Fruit fly (Drosophila melanogaster) whole organism, embryonic: ENCODE measurements around the gene CG43184.

Experiments
- Antp ChIP-seq: fragments of 200-800 bp; sonication (Bioruptor generic); optimal IDR thresholded peaks from 3 replicates; lab custom pipeline; 2016; ENCODE audit warnings: missing biosample characterization, missing genetic modification characterization
- Atf6 ChIP-seq: fragments of 200-800 bp; sonication (Bioruptor generic); IDR thresholded peaks from 2 replicates; pipeline ENCODE4 v1.3.6; 2022; ENCODE audit warnings: missing biosample characterization, missing genetic modification characterization
- B-H1 ChIP-seq: fragments of 200-800 bp; sonication (Bioruptor generic); IDR thresholded peaks from 3 replicates; pipeline ENCODE4 v1.3.6; 2022; ENCODE audit warnings: missing biosample characterization, missing genetic modification characterization
- CG12071 ChIP-seq: fragments of 200-800 bp; sonication (Bioruptor generic); optimal IDR thresholded peaks from 3 replicates; lab custom pipeline; 2018; ENCODE audit warnings: missing biosample characterization, mild to moderate bottlenecking, missing genetic modification characterization
- CG12769 ChIP-seq: fragments of 200-800 bp; sonication (Bioruptor generic); optimal IDR thresholded peaks from 2 replicates; lab custom pipeline; 2019; ENCODE audit warnings: missing biosample characterization, mild to moderate bottlenecking, missing genetic modification characterization, moderate library complexity
- CG15514 ChIP-seq: fragments of 200-800 bp; sonication (Bioruptor generic); optimal IDR thresholded peaks from 3 replicates; lab custom pipeline; 2017; ENCODE audit warnings: missing biosample characterization, missing genetic modification characterization, mild to moderate bottlenecking, moderate library complexity, missing genetic modification reagents
- CG1602 ChIP-seq: fragments of 200-800 bp; sonication (Bioruptor generic); optimal IDR thresholded peaks from 3 replicates; lab custom pipeline; 2016; ENCODE audit warnings: missing biosample characterization, missing genetic modification characterization
- CG3065 ChIP-seq: fragments of 200-800 bp; sonication (Bioruptor generic); optimal IDR thresholded peaks from 2 replicates; lab custom pipeline; 2016; ENCODE audit warnings: missing biosample characterization, missing genetic modification characterization
- CG34376 ChIP-seq: fragments of 200-800 bp; sonication (Bioruptor generic); optimal IDR thresholded peaks from 2 replicates; lab custom pipeline; 2018; ENCODE audit warnings: missing biosample characterization, mild to moderate bottlenecking, missing genetic modification characterization
- CG4328 ChIP-seq: fragments of 200-800 bp; sonication (Bioruptor generic); optimal IDR thresholded peaks from 3 replicates; lab custom pipeline; 2017; ENCODE audit warnings: missing biosample characterization, missing genetic modification reagents, missing genetic modification characterization
- CG5245 ChIP-seq: fragments of 200-800 bp; sonication (Bioruptor generic); optimal IDR thresholded peaks from 3 replicates; lab custom pipeline; 2016; ENCODE audit warnings: missing biosample characterization, missing genetic modification characterization
- CG7357 ChIP-seq: fragments of 200-800 bp; sonication (Bioruptor generic); IDR thresholded peaks from 3 replicates; pipeline ENCODE4 v1.3.6; 2022; ENCODE audit warnings: missing biosample characterization, missing genetic modification characterization
- CG9437 ChIP-seq: fragments of 200-800 bp; sonication (Bioruptor generic); optimal IDR thresholded peaks from 2 replicates; lab custom pipeline; 2018; ENCODE audit warnings: missing biosample characterization, mild to moderate bottlenecking, missing genetic modification characterization
- CG9609 ChIP-seq: fragments of 200-800 bp; sonication (Bioruptor generic); optimal IDR thresholded peaks from 3 replicates; lab custom pipeline; 2016; ENCODE audit warnings: missing biosample characterization, missing genetic modification characterization
- CG9727 ChIP-seq: fragments of 200-800 bp; sonication (Bioruptor generic); optimal IDR thresholded peaks from 3 replicates; lab custom pipeline; 2017; ENCODE audit warnings: missing biosample characterization, mild to moderate bottlenecking, missing genetic modification characterization
- Dfd ChIP-seq, 2 experiments: fragments of >200 bp; optimal IDR thresholded peaks; 2 replicates each; lab custom pipeline; 2017; ENCODE audit warnings: missing biosample characterization in 2 of 2, missing genetic modification characterization in 2 of 2
- Dll ChIP-seq: fragments of 200-800 bp; sonication (Bioruptor generic); IDR thresholded peaks from 4 replicates; pipeline ENCODE4 v1.3.6; 2022; ENCODE audit warnings: missing biosample characterization, missing genetic modification characterization; ENCODE audit not compliant: partially characterized antibody
- Dref ChIP-seq: fragments of 200-800 bp; sonication (Bioruptor generic); IDR thresholded peaks from 2 replicates; pipeline ENCODE4 v1.3.6; 2022; ENCODE audit warnings: missing biosample characterization, missing genetic modification characterization
- ERR ChIP-seq: fragments of 200-800 bp; sonication (Bioruptor generic); optimal IDR thresholded peaks from 2 replicates; lab custom pipeline; 2016; ENCODE audit warnings: missing biosample characterization, missing genetic modification characterization
- Ets65A ChIP-seq: fragments of 200-800 bp; sonication (Bioruptor generic); peaks from one replicate; lab custom pipeline; 2016; ENCODE audit warnings: missing biosample characterization, missing genetic modification characterization
- H15 ChIP-seq: fragments of 200-800 bp; sonication (Bioruptor generic); IDR thresholded peaks from 3 replicates; pipeline ENCODE4 v1.3.6; 2022; ENCODE audit warnings: missing biosample characterization, missing genetic modification characterization
- Lpt ChIP-seq: fragments of >200 bp; optimal IDR thresholded peaks from 2 replicates; lab custom pipeline; 2018; ENCODE audit warnings: missing biosample characterization, missing genetic modification characterization
- MTF-1 ChIP-seq: fragments of 200-800 bp; sonication (Bioruptor generic); optimal IDR thresholded peaks from 2 replicates; lab custom pipeline; 2018; ENCODE audit warnings: missing biosample characterization, mild to moderate bottlenecking, missing genetic modification characterization, borderline replicate concordance
- NFAT ChIP-seq: fragments of 200-800 bp; sonication (Bioruptor generic); IDR thresholded peaks from 2 replicates; pipeline ENCODE4 v1.3.6; 2022; ENCODE audit warnings: missing biosample characterization, missing genetic modification characterization
- Nf-YA ChIP-seq: fragments of 200-800 bp; sonication (Bioruptor generic); IDR thresholded peaks from 2 replicates; pipeline ENCODE4 v1.3.6; 2022; ENCODE audit warnings: missing biosample characterization, missing genetic modification characterization
- Rx ChIP-seq: fragments of 200-800 bp; sonication (Bioruptor generic); IDR thresholded peaks from 2 replicates; pipeline ENCODE4 v1.3.6; 2022; ENCODE audit warnings: missing biosample characterization, missing genetic modification characterization
- TFAM ChIP-seq: fragments of 200-800 bp; sonication (Bioruptor generic); optimal IDR thresholded peaks from 2 replicates; lab custom pipeline; 2017; ENCODE audit warnings: missing biosample characterization, missing genetic modification characterization, inconsistent platforms
- ab ChIP-seq: fragments of 200-800 bp; sonication (Bioruptor generic); optimal IDR thresholded peaks from 2 replicates; lab custom pipeline; 2016; ENCODE audit warnings: missing biosample characterization, missing genetic modification characterization
- bigmax ChIP-seq: fragments of 200-800 bp; sonication (Bioruptor generic); optimal IDR thresholded peaks from 2 replicates; lab custom pipeline; 2018; ENCODE audit warnings: missing biosample characterization, mild to moderate bottlenecking, missing genetic modification characterization
- crc ChIP-seq: fragments of 200-800 bp; sonication (Bioruptor generic); optimal IDR thresholded peaks from 2 replicates; lab custom pipeline; 2016; ENCODE audit warnings: missing biosample characterization, missing genetic modification characterization
- crp ChIP-seq, 2 experiments: fragments of 200-800 bp; sonication (Bioruptor generic); optimal IDR thresholded peaks; 2 replicates in 1 of 2; 3 replicates in 1 of 2; lab custom pipeline; 2017; ENCODE audit warnings: missing biosample characterization in 2 of 2, missing genetic modification characterization in 2 of 2, mild to moderate bottlenecking in 1 of 2, moderate library complexity in 1 of 2
- cwo ChIP-seq: fragments of 200-800 bp; sonication (Bioruptor generic); optimal IDR thresholded peaks from 3 replicates; lab custom pipeline; 2017; ENCODE audit warnings: missing biosample characterization, missing genetic modification characterization, mild to moderate bottlenecking, moderate library complexity, missing genetic modification reagents
- da ChIP-seq: fragments of 200-800 bp; sonication (Bioruptor generic); optimal IDR thresholded peaks from 2 replicates; lab custom pipeline; 2016; ENCODE audit warnings: missing biosample characterization, missing genetic modification characterization
- dan ChIP-seq: fragments of 200-800 bp; sonication (Bioruptor generic); IDR thresholded peaks from 2 replicates; pipeline ENCODE4 v1.3.6; 2022; ENCODE audit warnings: missing biosample characterization, missing genetic modification characterization
- emc ChIP-seq: fragments of 200-800 bp; sonication (Bioruptor generic); optimal IDR thresholded peaks from 2 replicates; lab custom pipeline; 2016; ENCODE audit warnings: missing biosample characterization, missing genetic modification characterization
- eve ChIP-seq, 2 experiments: fragments of >200 bp; optimal IDR thresholded peaks; 2 replicates each; lab custom pipeline; 2017; ENCODE audit warnings: missing biosample characterization in 2 of 2, missing genetic modification characterization in 2 of 2
- exex ChIP-seq: fragments of 200-800 bp; sonication (Bioruptor generic); optimal IDR thresholded peaks from 4 replicates; lab custom pipeline; 2018; ENCODE audit warnings: missing biosample characterization, mild to moderate bottlenecking, missing genetic modification characterization, moderate library complexity
- fd102C ChIP-seq: fragments of 200-800 bp; sonication (Bioruptor generic); optimal IDR thresholded peaks from 2 replicates; lab custom pipeline; 2018; ENCODE audit warnings: missing biosample characterization, mild to moderate bottlenecking, missing genetic modification characterization, moderate library complexity
- ftz-f1 ChIP-seq: fragments of 200-800 bp; sonication (Bioruptor generic); optimal IDR thresholded peaks from 2 replicates; lab custom pipeline; 2016; ENCODE audit warnings: missing biosample characterization, missing genetic modification characterization
- gcm2 ChIP-seq: fragments of 200-800 bp; sonication (Bioruptor generic); optimal IDR thresholded peaks from 2 replicates; lab custom pipeline; 2016; ENCODE audit warnings: missing biosample characterization, missing genetic modification characterization
- gem ChIP-seq: fragments of 200-800 bp; sonication (Bioruptor generic); optimal IDR thresholded peaks from 2 replicates; lab custom pipeline; 2019; ENCODE audit warnings: missing biosample characterization, mild to moderate bottlenecking, missing genetic modification characterization, moderate library complexity
- hbn ChIP-seq: fragments of 200-800 bp; sonication (Bioruptor generic); IDR thresholded peaks from 2 replicates; pipeline ENCODE4 v1.3.6; 2022; ENCODE audit warnings: missing biosample characterization, missing genetic modification characterization; ENCODE audit not compliant: partially characterized antibody
- her ChIP-seq: fragments of 200-800 bp; sonication (Bioruptor generic); optimal IDR thresholded peaks from 2 replicates; lab custom pipeline; 2016; ENCODE audit warnings: missing biosample characterization, missing genetic modification characterization
- lilli ChIP-seq: fragments of 200-800 bp; sonication (Bioruptor generic); optimal IDR thresholded peaks from 3 replicates; lab custom pipeline; 2016; ENCODE audit warnings: missing biosample characterization, missing genetic modification characterization
- pb ChIP-seq: fragments of 200-800 bp; sonication (Bioruptor generic); optimal IDR thresholded peaks from 3 replicates; lab custom pipeline; 2016; ENCODE audit warnings: missing biosample characterization, missing genetic modification characterization
- pfk ChIP-seq: fragments of 200-800 bp; sonication (Bioruptor generic); optimal IDR thresholded peaks from 2 replicates; lab custom pipeline; 2018; ENCODE audit warnings: missing biosample characterization, mild to moderate bottlenecking, missing genetic modification characterization, moderate library complexity
- schlank ChIP-seq: fragments of 200-800 bp; sonication (Bioruptor generic); optimal IDR thresholded peaks from 2 replicates; lab custom pipeline; 2018; ENCODE audit warnings: missing biosample characterization, mild to moderate bottlenecking, missing genetic modification characterization
- sens ChIP-seq: fragments of 200-800 bp; sonication (Bioruptor generic); peaks from one replicate; lab custom pipeline; 2016; ENCODE audit warnings: missing biosample characterization, missing genetic modification characterization
- sna ChIP-seq: fragments of 200-800 bp; sonication (Bioruptor generic); IDR thresholded peaks from 2 replicates; pipeline ENCODE4 v1.3.6; 2022; ENCODE audit warnings: missing biosample characterization, missing genetic modification characterization; ENCODE audit not compliant: partially characterized antibody
- sob ChIP-seq: fragments of 200-800 bp; sonication (Bioruptor generic); IDR thresholded peaks from 2 replicates; pipeline ENCODE4 v1.3.6; 2022; ENCODE audit warnings: missing biosample characterization, missing genetic modification characterization
- sug ChIP-seq: fragments of 200-800 bp; optimal IDR thresholded peaks from 2 replicates; lab custom pipeline; 2019; ENCODE audit warnings: missing biosample characterization, mild to moderate bottlenecking, missing genetic modification characterization, moderate library complexity
- trem ChIP-seq: fragments of 200-800 bp; optimal IDR thresholded peaks from 3 replicates; lab custom pipeline; 2019; ENCODE audit warnings: missing biosample characterization, mild to moderate bottlenecking, missing genetic modification characterization, moderate library complexity
- wek ChIP-seq: fragments of 200-800 bp; sonication (Bioruptor generic); optimal IDR thresholded peaks from 3 replicates; lab custom pipeline; 2018; ENCODE audit warnings: missing biosample characterization, mild to moderate bottlenecking, missing genetic modification characterization, moderate library complexity

Gene CG43184

dm6 chr3L:13865484-13865883, 27.9 kb downstream of the CG43184 start (continued):
- no peak for TF ChIP-seq CG9437 (GFP tag; lab: Kevin White, UChicago)
- no peak for TF ChIP-seq gcm2 (GFP tag; lab: Kevin White, UChicago)
- TF ChIP-seq wek (GFP tag; lab: Kevin White, UChicago), result peak; percentile 92
- TF ChIP-seq Lpt (GFP tag; lab: Kevin White, UChicago), result no peak
- no peak for TF ChIP-seq emc
- TF ChIP-seq trem (tag; lab: Kevin White, UChicago), result peak; percentile 61
- TF ChIP-seq CG12071 (GFP tag; lab: Kevin White, UChicago), result peak; percentile 85
- TF ChIP-seq Nf-YA, result no peak
- peak; percentile 4 for TF ChIP-seq schlank (tag; lab: Kevin White, UChicago)
- TF ChIP-seq pb (GFP tag; lab: Kevin White, UChicago), result peak; percentile 40
- TF ChIP-seq CG7357, result no peak
- 0 out of 2 replicates have a peak, but pooled peaks have one; percentile 14 for TF ChIP-seq sob (GFP tag; lab: Robert Waterston, UW)
- TF ChIP-seq CG9727 (GFP tag; lab: Kevin White, UChicago), result peak; percentile 31
- TF ChIP-seq da, result peak; percentile 1
- no peak for TF ChIP-seq CG15514 (GFP tag; lab: Kevin White, UChicago)
- TF ChIP-seq sug, result peak; percentile 46
- TF ChIP-seq Antp, result no peak
- TF ChIP-seq H15 (GFP tag; lab: Robert Waterston, UW), result no peak
- peak; percentile 5 for TF ChIP-seq CG9609 (GFP tag; lab: Kevin White, UChicago)
- TF ChIP-seq CG5245, result peak; percentile 42
- peak; percentile 72 for TF ChIP-seq CG12769
- TF ChIP-seq Dll (GFP tag; lab: Robert Waterston, UW), result no peak
- peak; percentile 46 for TF ChIP-seq pfk
- peak; percentile 50 for TF ChIP-seq exex (tag; lab: Kevin White, UChicago)

- TF ChIP-seq CG4328 (GFP tag; lab: Kevin White, UChicago) (no peak), sna (0 out of 2 replicates have a peak, but pooled peaks have one; percentile 7), crc (GFP tag; lab: Kevin White, UChicago) (no peak), cwo (GFP tag; lab: Kevin White, UChicago) (peak; percentile 5), sens (GFP tag; lab: Kevin White, UChicago) (peak; percentile 55), Atf6 (no peak), ab (GFP tag; lab: Kevin White, UChicago) (no peak), Ets65A (GFP tag; lab: Kevin White, UChicago) (peak; percentile 48), CG3065 (no peak), Dfd (GFP tag; optimal IDR thresholded peaks at IDR 0.05; lab: Kevin White, UChicago) (no peak), TFAM (GFP tag; lab: Kevin White, UChicago) (no peak), MTF-1 (no peak), ftz-f1 (GFP tag; lab: Kevin White, UChicago) (peak; percentile 88), fd102C (GFP tag; lab: Kevin White, UChicago) (no peak), bigmax (GFP tag; lab: Kevin White, UChicago) (no peak), ERR (GFP tag; lab: Kevin White, UChicago) (peak; percentile 64), lilli (GFP tag; lab: Kevin White, UChicago) (peak; percentile 4), CG34376 (no peak), Dref (GFP tag; lab: Robert Waterston, UW) (0 out of 2 replicates have a peak, but pooled peaks have one; percentile 16), H15 (GFP tag; lab: Robert Waterston, UW) (no peak), Rx (GFP tag; lab: Robert Waterston, UW) (no peak), dan (no peak), her (no peak), hbn (GFP tag; lab: Robert Waterston, UW) (no peak), CG1602 (no peak), eve (GFP tag; optimal IDR thresholded peaks at IDR 0.05; lab: Kevin White, UChicago) (no peak), NFAT (GFP tag; lab: Robert Waterston, UW) (no peak), crp (GFP tag; optimal IDR thresholded peaks at IDR 0.05; lab: Kevin White, UChicago) (no peak), B-H1 (GFP tag; lab: Robert Waterston, UW) (no peak), gem (tag; lab: Kevin White, UChicago) (no peak)
Measured at dm6 chr3L:13866270-13866669, 28.7 kb downstream of the CG43184 start.
